Worm (Caenorhabditis elegans) whole organism, late embryonic: ENCODE results near the gene EEED8.4.
A peak's percentile ranks its signal among the peaks of the same experiment; 100 is the strongest.

Experiments
- C38D4.7 ChIP-seq: fragments of 200-800 bp; sonication (Bioruptor generic); optimal IDR thresholded peaks from 2 replicates; lab custom pipeline; 2018; ENCODE audit warnings: mild to moderate bottlenecking, missing genetic modification characterization, moderate library complexity, missing compliant biosample characterization
- K02D7.2 ChIP-seq: sonication (generic microtip); optimal IDR thresholded peaks from 2 replicates; lab custom pipeline; 2017; ENCODE audit warnings: mild to moderate bottlenecking, missing genetic modification characterization, missing compliant biosample characterization
- T23F11.4 ChIP-seq: fragments of 200-800 bp; sonication (Bioruptor generic); optimal IDR thresholded peaks from 2 replicates; lab custom pipeline; 2018; ENCODE audit warnings: mild to moderate bottlenecking, missing genetic modification characterization, missing compliant biosample characterization
- ahr-1 ChIP-seq: sonication (generic microtip); optimal IDR thresholded peaks from 2 replicates; lab custom pipeline; 2016; ENCODE audit warnings: missing genetic modification characterization, missing compliant biosample characterization
- ama-1 ChIP-seq: fragments of 150-350 bp; optimal IDR thresholded peaks from 2 replicates; lab custom pipeline; 2014
- ceh-14 ChIP-seq: sonication (generic microtip); optimal IDR thresholded peaks from 2 replicates; lab custom pipeline; 2016; ENCODE audit warnings: missing genotype, missing genetic modification characterization, missing compliant biosample characterization
- ceh-18 ChIP-seq: sonication (generic microtip); optimal IDR thresholded peaks from 2 replicates; lab custom pipeline; 2016; ENCODE audit warnings: missing genetic modification characterization, missing compliant biosample characterization
- ceh-19 ChIP-seq: fragments of 200-800 bp; sonication (Bioruptor generic); optimal IDR thresholded peaks from 2 replicates; lab custom pipeline; 2018; ENCODE audit warnings: mild to moderate bottlenecking, missing genetic modification characterization, missing compliant biosample characterization
- ceh-2 ChIP-seq: sonication (generic microtip); optimal IDR thresholded peaks from 2 replicates; lab custom pipeline; 2016; ENCODE audit warnings: missing genotype, missing genetic modification characterization, missing compliant biosample characterization
- ceh-30 ChIP-seq: fragments of 150-350 bp; optimal IDR thresholded peaks from 2 replicates; lab custom pipeline; 2014; ENCODE audit warnings: missing biosample characterization, missing genetic modification characterization
- ceh-31 ChIP-seq: sonication (generic microtip); optimal IDR thresholded peaks from 2 replicates; lab custom pipeline; 2016; ENCODE audit warnings: missing genetic modification characterization, missing compliant biosample characterization
- ceh-34 ChIP-seq: sonication (generic microtip); optimal IDR thresholded peaks from 2 replicates; lab custom pipeline; 2016; ENCODE audit warnings: mild to moderate bottlenecking, missing genetic modification characterization, missing compliant biosample characterization
- ceh-45 ChIP-seq: fragments of 200-800 bp; sonication (Bioruptor generic); IDR thresholded peaks from 2 replicates; pipeline ENCODE4 v1.3.6; 2022; ENCODE audit warnings: missing genetic modification reagents, missing genetic modification characterization, missing compliant biosample characterization
- ceh-48 ChIP-seq: sonication (generic microtip); optimal IDR thresholded peaks from 2 replicates; lab custom pipeline; 2016; ENCODE audit warnings: missing genetic modification characterization, inconsistent platforms, missing compliant biosample characterization
- ceh-6 ChIP-seq: fragments of 200-800 bp; sonication (Bioruptor generic); optimal IDR thresholded peaks from 2 replicates; lab custom pipeline; 2018; ENCODE audit warnings: mild to moderate bottlenecking, missing genetic modification characterization, missing compliant biosample characterization
- ceh-9 ChIP-seq: sonication (generic microtip); optimal IDR thresholded peaks from 2 replicates; lab custom pipeline; 2016; ENCODE audit warnings: mild to moderate bottlenecking, missing genetic modification characterization, inconsistent platforms, missing compliant biosample characterization
- che-1 ChIP-seq: sonication (generic microtip); optimal IDR thresholded peaks from 2 replicates; lab custom pipeline; 2016; ENCODE audit warnings: mild to moderate bottlenecking, missing genetic modification characterization, missing compliant biosample characterization
- elt-2 ChIP-seq: sonication (generic microtip); optimal IDR thresholded peaks from 2 replicates; lab custom pipeline; 2016; ENCODE audit warnings: missing genetic modification reagents, missing genetic modification characterization, missing compliant biosample characterization
- elt-4 ChIP-seq: sonication (generic microtip); optimal IDR thresholded peaks from 2 replicates; lab custom pipeline; 2016; ENCODE audit warnings: missing genetic modification characterization, missing compliant biosample characterization
- ets-4 ChIP-seq: sonication (generic microtip); optimal IDR thresholded peaks from 2 replicates; lab custom pipeline; 2016; ENCODE audit warnings: missing genetic modification characterization, missing compliant biosample characterization
- eyg-1 ChIP-seq: sonication (generic microtip); optimal IDR thresholded peaks from 2 replicates; lab custom pipeline; 2016; ENCODE audit warnings: missing genotype, missing genetic modification characterization, missing compliant biosample characterization
- fkh-10 ChIP-seq: fragments of 150-350 bp; optimal IDR thresholded peaks from 2 replicates; lab custom pipeline; 2014; ENCODE audit warnings: missing biosample characterization, missing genetic modification reagents, missing genetic modification characterization
- fkh-6 ChIP-seq: sonication (generic microtip); optimal IDR thresholded peaks from 2 replicates; lab custom pipeline; 2016; ENCODE audit warnings: missing genetic modification characterization, missing compliant biosample characterization
- gmeb-2 ChIP-seq: sonication (generic microtip); optimal IDR thresholded peaks from 2 replicates; lab custom pipeline; 2016; ENCODE audit warnings: missing genetic modification characterization, inconsistent platforms, missing compliant biosample characterization
- hlh-15 ChIP-seq: sonication (generic microtip); optimal IDR thresholded peaks from 2 replicates; lab custom pipeline; 2016; ENCODE audit warnings: missing genetic modification characterization, missing compliant biosample characterization
- hlh-30 ChIP-seq: sonication (generic microtip); optimal IDR thresholded peaks from 2 replicates; lab custom pipeline; 2017; ENCODE audit warnings: antibody characterized with exemption, missing genetic modification characterization, missing compliant biosample characterization; ENCODE audit not compliant: insufficient read depth
- hlh-6 ChIP-seq: sonication (generic microtip); optimal IDR thresholded peaks from 2 replicates; lab custom pipeline; 2016; ENCODE audit warnings: missing genotype, missing genetic modification characterization, missing compliant biosample characterization
- hlh-8 ChIP-seq: sonication (generic microtip); optimal IDR thresholded peaks from 2 replicates; lab custom pipeline; 2016; ENCODE audit warnings: missing genotype, missing genetic modification characterization, missing compliant biosample characterization
- lin-11 ChIP-seq: fragments of 200-800 bp; sonication (Bioruptor generic); optimal IDR thresholded peaks from 2 replicates; lab custom pipeline; 2018; ENCODE audit warnings: mild to moderate bottlenecking, missing genetic modification characterization, missing compliant biosample characterization
- madf-2 ChIP-seq: sonication (generic microtip); optimal IDR thresholded peaks from 2 replicates; lab custom pipeline; 2017; ENCODE audit warnings: missing genetic modification characterization, missing compliant biosample characterization
- mec-3 ChIP-seq: sonication (generic microtip); optimal IDR thresholded peaks from 2 replicates; lab custom pipeline; 2016; ENCODE audit warnings: borderline replicate concordance, missing genetic modification characterization, missing compliant biosample characterization
- nfya-1 ChIP-seq: sonication (generic microtip); optimal IDR thresholded peaks from 2 replicates; lab custom pipeline; 2017; ENCODE audit warnings: missing genetic modification characterization, mild to moderate bottlenecking, missing compliant biosample characterization, antibody characterized with exemption, moderate library complexity
- nhr-11 ChIP-seq: fragments of 150-350 bp; optimal IDR thresholded peaks from 2 replicates; lab custom pipeline; 2014; ENCODE audit warnings: missing biosample characterization, missing genetic modification characterization
- odd-2 ChIP-seq: sonication (generic microtip); optimal IDR thresholded peaks from 2 replicates; lab custom pipeline; 2017; ENCODE audit warnings: antibody characterized with exemption, mild to moderate bottlenecking, missing genetic modification characterization, missing compliant biosample characterization
- pag-3 ChIP-seq: sonication (generic microtip); optimal IDR thresholded peaks from 2 replicates; lab custom pipeline; 2016; ENCODE audit warnings: missing compliant biosample characterization, missing genetic modification characterization, borderline replicate concordance
- pat-9 ChIP-seq: fragments of 200-800 bp; sonication (Bioruptor generic); optimal IDR thresholded peaks from 2 replicates; lab custom pipeline; 2018; ENCODE audit warnings: mild to moderate bottlenecking, missing genetic modification characterization, moderate library complexity, missing compliant biosample characterization
- pax-1 ChIP-seq: fragments of 150-350 bp; optimal IDR thresholded peaks from 2 replicates; lab custom pipeline; 2014; ENCODE audit warnings: missing biosample characterization, missing genetic modification characterization
- pqm-1 ChIP-seq: sonication (generic microtip); optimal IDR thresholded peaks from 2 replicates; lab custom pipeline; 2016; ENCODE audit warnings: missing genetic modification characterization, missing compliant biosample characterization
- pros-1 ChIP-seq: fragments of 150-350 bp; optimal IDR thresholded peaks from 2 replicates; lab custom pipeline; 2014; ENCODE audit warnings: missing biosample characterization, missing genetic modification reagents, missing genetic modification characterization
- ref-2 ChIP-seq: sonication (generic microtip); optimal IDR thresholded peaks from 2 replicates; lab custom pipeline; 2016; ENCODE audit warnings: missing genetic modification characterization, missing compliant biosample characterization
- rnt-1 ChIP-seq: sonication (generic microtip); optimal IDR thresholded peaks from 2 replicates; lab custom pipeline; 2016; ENCODE audit warnings: missing genetic modification characterization, missing compliant biosample characterization
- sdc-2 ChIP-seq: sonication (generic microtip); optimal IDR thresholded peaks from 2 replicates; lab custom pipeline; 2016; ENCODE audit warnings: missing genotype, missing genetic modification characterization, missing compliant biosample characterization
- syd-9 ChIP-seq: sonication (generic microtip); optimal IDR thresholded peaks from 2 replicates; lab custom pipeline; 2016; ENCODE audit warnings: mild to moderate bottlenecking, missing genetic modification characterization, moderate library complexity, missing compliant biosample characterization
- tbx-2 ChIP-seq: sonication (generic microtip); optimal IDR thresholded peaks from 2 replicates; lab custom pipeline; 2016; ENCODE audit warnings: missing genetic modification characterization, missing compliant biosample characterization
- tbx-7 ChIP-seq: sonication (generic microtip); optimal IDR thresholded peaks from 2 replicates; lab custom pipeline; 2016; ENCODE audit warnings: missing genotype, missing genetic modification characterization, missing compliant biosample characterization
- unc-55 ChIP-seq: sonication (generic microtip); optimal IDR thresholded peaks from 2 replicates; lab custom pipeline; 2017; ENCODE audit warnings: missing biosample characterization, missing genetic modification reagents, missing genetic modification characterization
- unc-86 ChIP-seq: sonication (generic microtip); optimal IDR thresholded peaks from 2 replicates; lab custom pipeline; 2016; ENCODE audit warnings: missing genetic modification characterization, missing compliant biosample characterization
- ztf-16 ChIP-seq: sonication (generic microtip); optimal IDR thresholded peaks from 2 replicates; lab custom pipeline; 2017; ENCODE audit warnings: missing genetic modification characterization, missing compliant biosample characterization

The EEED8.4 gene

ce11 chrII:5389831-5390323 lies 19.2 kb upstream of the EEED8.4 start, which contains the start of gene ndx-6 (continued):
- TF ChIP-seq pag-3 (tag; lab: Kevin White, UChicago) (no peak), unc-55 (GFP tag; lab: Kevin White, UChicago) (no peak), fkh-10 (GFP tag; lab: Kevin White, UChicago) (no peak), nhr-11 (tag; lab: Kevin White, UChicago) (no peak), hlh-8 (peak; percentile 10), ceh-6 (GFP tag; lab: Kevin White, UChicago) (no peak), hlh-15 (tag; lab: Kevin White, UChicago) (no peak), ahr-1 (tag; lab: Kevin White, UChicago) (no peak), ref-2 (peak; percentile 55), ceh-9 (tag; lab: Kevin White, UChicago) (no peak), nfya-1 (peak; percentile 70), ceh-19 (GFP tag; lab: Kevin White, UChicago) (peak; percentile 53), ets-4 (tag; lab: Kevin White, UChicago) (peak; percentile 16), ceh-2 (no peak), ceh-45 (GFP tag; lab: Robert Waterston, UW) (no peak), ceh-14 (tag; lab: Kevin White, UChicago) (no peak), tbx-2 (tag; lab: Kevin White, UChicago) (peak; percentile 71), gmeb-2 (tag; lab: Kevin White, UChicago) (no peak), che-1 (tag; lab: Kevin White, UChicago) (no peak), syd-9 (tag; lab: Kevin White, UChicago) (no peak), rnt-1 (peak; percentile 43), ama-1 (lab: Kevin White, UChicago) (no peak), elt-4 (tag; lab: Kevin White, UChicago) (no peak), ceh-34 (tag; lab: Kevin White, UChicago) (peak; percentile 56), T23F11.4 (no peak), unc-86 (peak; percentile 43), ztf-16 (tag; lab: Kevin White, UChicago) (no peak), fkh-6 (tag; lab: Kevin White, UChicago) (peak; percentile 44), odd-2 (tag; lab: Kevin White, UChicago) (no peak), hlh-6 (no peak), pax-1 (tag; lab: Kevin White, UChicago) (no peak), mec-3 (tag; lab: Kevin White, UChicago) (no peak), sdc-2 (tag; lab: Kevin White, UChicago) (peak; percentile 11), pqm-1 (tag; lab: Kevin White, UChicago) (no peak), tbx-7 (tag; lab: Kevin White, UChicago) (no peak)

DNA sequence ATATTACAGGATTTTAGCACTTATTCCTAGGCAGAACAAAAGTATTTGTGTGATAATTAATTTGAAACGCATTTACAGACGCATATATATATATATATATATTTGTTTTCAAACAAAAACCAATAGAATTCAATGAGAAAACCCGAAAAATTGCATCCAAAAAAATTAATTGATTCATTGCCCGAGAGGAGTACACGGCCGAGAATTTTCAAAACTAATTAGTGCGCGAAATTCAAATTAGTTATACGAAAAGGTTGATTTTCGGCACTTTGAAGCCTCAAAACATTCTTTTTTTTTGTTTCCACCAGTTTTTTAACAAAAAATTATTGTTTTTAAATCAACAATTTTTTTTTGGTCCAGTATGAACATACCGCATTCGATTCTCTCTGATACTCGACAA lies 17.7 kb upstream of the EEED8.4 start:
- TF ChIP-seq madf-2 (tag; lab: Kevin White, UChicago) (no peak), ceh-18 (tag; lab: Kevin White, UChicago) (no peak), odd-2 (tag; lab: Kevin White, UChicago) (no peak), eyg-1 (tag; lab: Kevin White, UChicago) (no peak), mec-3 (tag; lab: Kevin White, UChicago) (no peak), C38D4.7 (no peak), elt-2 (tag; lab: Kevin White, UChicago) (peak; percentile 2), ceh-48 (tag; lab: Kevin White, UChicago) (no peak)
- TF ChIP-seq, all 69 proteins: peak for 1

ce11 chrII:5393090-5393489 lies 16.0 kb upstream of the EEED8.4 start, which contains the start of gene brap-2:
Gene brap-2 (minus strand): TSS chrII:5393190.
- TF ChIP-seq pat-9 (tag; lab: Kevin White, UChicago), result no peak
- TF ChIP-seq hlh-15 (tag; lab: Kevin White, UChicago), result no peak
- no peak for TF ChIP-seq nfya-1
- no peak for TF ChIP-seq hlh-30 (tag; lab: Kevin White, UChicago)
- no peak for TF ChIP-seq elt-2 (tag; lab: Kevin White, UChicago)
- no peak for TF ChIP-seq ceh-31
- no peak for TF ChIP-seq fkh-6 (tag; lab: Kevin White, UChicago)
- TF ChIP-seq K02D7.2, result no peak
- no peak for TF ChIP-seq ceh-30 (tag; lab: Kevin White, UChicago)
- TF ChIP-seq pros-1 (tag; lab: Kevin White, UChicago), result no peak
- no peak for TF ChIP-seq lin-11 (tag; lab: Kevin White, UChicago)
- no peak for TF ChIP-seq ceh-14 (tag; lab: Kevin White, UChicago)
